Fruit fly (Drosophila melanogaster) whole organism, embryonic: ENCODE data around the gene Polr2G.

ENCODE experiments used
- Bgb ChIP-seq: fragments of 200-800 bp; sonication (Bioruptor generic); IDR thresholded peaks from 2 replicates; pipeline ENCODE4 v1.3.6; 2022; ENCODE audit warnings: missing biosample characterization, missing genetic modification characterization; ENCODE audit not compliant: partially characterized antibody
- CG10543 ChIP-seq: fragments of 200-800 bp; sonication (Bioruptor generic); optimal IDR thresholded peaks from 3 replicates; lab custom pipeline; 2017; ENCODE audit warnings: missing biosample characterization, mild to moderate bottlenecking, missing genetic modification characterization, moderate library complexity
- CG11504 ChIP-seq: fragments of 200-800 bp; sonication (Bioruptor generic); optimal IDR thresholded peaks from 3 replicates; lab custom pipeline; 2019; ENCODE audit warnings: missing biosample characterization, mild to moderate bottlenecking, missing genetic modification characterization, moderate library complexity
- CG12071 ChIP-seq: fragments of 200-800 bp; sonication (Bioruptor generic); optimal IDR thresholded peaks from 3 replicates; lab custom pipeline; 2018; ENCODE audit warnings: missing biosample characterization, mild to moderate bottlenecking, missing genetic modification characterization
- CG12155 ChIP-seq: fragments of 200-800 bp; sonication (Bioruptor generic); optimal IDR thresholded peaks from 3 replicates; lab custom pipeline; 2016; ENCODE audit warnings: missing biosample characterization, missing genetic modification characterization
- CG13424 ChIP-seq: fragments of 200-800 bp; sonication (Bioruptor generic); optimal IDR thresholded peaks from 2 replicates; lab custom pipeline; 2019; ENCODE audit warnings: missing biosample characterization, mild to moderate bottlenecking, missing genetic modification characterization, moderate library complexity
- CG13894 ChIP-seq: fragments of 200-800 bp; sonication (Bioruptor generic); optimal IDR thresholded peaks from 3 replicates; lab custom pipeline; 2018; ENCODE audit warnings: missing biosample characterization, mild to moderate bottlenecking, missing genetic modification characterization, moderate library complexity
- CG15601 ChIP-seq: fragments of 200-800 bp; sonication (Bioruptor generic); optimal IDR thresholded peaks from 3 replicates; lab custom pipeline; 2019; ENCODE audit warnings: missing biosample characterization, mild to moderate bottlenecking, missing genetic modification characterization, moderate library complexity
- CG2678 ChIP-seq: fragments of 200-800 bp; sonication (Bioruptor generic); optimal IDR thresholded peaks from 3 replicates; lab custom pipeline; 2019; ENCODE audit warnings: missing biosample characterization, mild to moderate bottlenecking, missing genetic modification characterization, moderate library complexity
- CG30020 ChIP-seq: fragments of 200-800 bp; optimal IDR thresholded peaks from 2 replicates; lab custom pipeline; 2019; ENCODE audit warnings: missing biosample characterization, mild to moderate bottlenecking, missing genetic modification characterization, moderate library complexity
- CG31224 ChIP-seq: fragments of 200-800 bp; sonication (Bioruptor generic); IDR thresholded peaks from 2 replicates; pipeline ENCODE4 v1.3.6; 2022; ENCODE audit warnings: missing biosample characterization, missing genetic modification characterization
- CG3407 ChIP-seq: fragments of 200-800 bp; sonication (Bioruptor generic); optimal IDR thresholded peaks from 2 replicates; lab custom pipeline; 2018; ENCODE audit warnings: missing biosample characterization, mild to moderate bottlenecking, missing genetic modification characterization
- CG3726 ChIP-seq: fragments of 200-800 bp; sonication (Bioruptor generic); IDR thresholded peaks from 3 replicates; pipeline ENCODE4, ENCODE4 v1.3.6; 2022; ENCODE audit warnings: missing biosample characterization, missing genetic modification characterization
- CG3838 ChIP-seq: fragments of 200-800 bp; sonication (Bioruptor generic); optimal IDR thresholded peaks from 3 replicates; lab custom pipeline; 2016; ENCODE audit warnings: missing biosample characterization, missing genetic modification characterization
- CG6272 ChIP-seq: fragments of 200-800 bp; sonication (Bioruptor generic); IDR thresholded peaks from 2 replicates; pipeline ENCODE4 v1.3.6; 2022; ENCODE audit warnings: missing biosample characterization, missing genetic modification characterization
- CG7372 ChIP-seq: fragments of 200-800 bp; sonication (Bioruptor generic); IDR thresholded peaks from 2 replicates; pipeline ENCODE4 v1.3.6; 2022; ENCODE audit warnings: missing biosample characterization, missing genetic modification characterization
- CG7786 ChIP-seq: fragments of 200-800 bp; sonication (Bioruptor generic); optimal IDR thresholded peaks from 2 replicates; lab custom pipeline; 2016; ENCODE audit warnings: missing biosample characterization, missing genetic modification characterization
- CG8290 ChIP-seq, 3 experiments: fragments of 200-800 bp; sonication (Bioruptor generic); optimal IDR thresholded peaks; 2 replicates each; lab custom pipeline; 2016 to 2019; ENCODE audit warnings: missing biosample characterization in 3 of 3, missing genetic modification characterization in 3 of 3, mild to moderate bottlenecking in 2 of 3, moderate library complexity in 1 of 3
- Doc3 ChIP-seq: fragments of 200-800 bp; sonication (Bioruptor generic); IDR thresholded peaks from 3 replicates; pipeline ENCODE4 v1.3.6; 2022; ENCODE audit warnings: missing biosample characterization, missing genetic modification characterization; ENCODE audit not compliant: partially characterized antibody
- E2f1 ChIP-seq: fragments of 200-800 bp; sonication (Bioruptor generic); IDR thresholded peaks from 2 replicates; pipeline ENCODE4 v1.3.6; 2022; ENCODE audit warnings: missing biosample characterization, missing genetic modification characterization
- Hmr ChIP-seq: fragments of 200-800 bp; sonication (Bioruptor generic); optimal IDR thresholded peaks from 3 replicates; lab custom pipeline; 2017; ENCODE audit warnings: mild to moderate bottlenecking, missing biosample characterization, missing genetic modification reagents, missing genetic modification characterization
- Lim3 ChIP-seq: fragments of 200-800 bp; sonication (Bioruptor generic); IDR thresholded peaks from 2 replicates; pipeline ENCODE4 v1.3.6; 2022; ENCODE audit warnings: missing biosample characterization, missing genetic modification characterization
- Med ChIP-seq: fragments of 200-800 bp; sonication (Bioruptor generic); peaks from one replicate; lab custom pipeline; 2016; ENCODE audit warnings: missing biosample characterization, missing genetic modification characterization, mild to moderate bottlenecking, inconsistent platforms, moderate library complexity
- NC2β ChIP-seq: fragments of 200-800 bp; sonication (Bioruptor generic); optimal IDR thresholded peaks from 2 replicates; lab custom pipeline; 2016; ENCODE audit warnings: missing biosample characterization, missing genetic modification characterization
- Neu2 ChIP-seq: fragments of 200-800 bp; sonication (Bioruptor generic); optimal IDR thresholded peaks from 3 replicates; lab custom pipeline; 2016; ENCODE audit warnings: missing biosample characterization, missing genetic modification characterization, borderline replicate concordance
- NfI ChIP-seq: fragments of 200-800 bp; sonication (Bioruptor generic); optimal IDR thresholded peaks from 3 replicates; lab custom pipeline; 2018; ENCODE audit warnings: missing biosample characterization, mild to moderate bottlenecking, missing genetic modification characterization, moderate library complexity
- Ptx1 ChIP-seq: fragments of 200-800 bp; sonication (Bioruptor generic); IDR thresholded peaks from 2 replicates; pipeline ENCODE4 v1.3.6; 2022; ENCODE audit warnings: missing biosample characterization, missing genetic modification characterization
- Sox100B ChIP-seq: fragments of 200-800 bp; sonication (Bioruptor generic); optimal IDR thresholded peaks from 3 replicates; lab custom pipeline; 2018; ENCODE audit warnings: missing biosample characterization, mild to moderate bottlenecking, missing genetic modification characterization
- ac ChIP-seq: fragments of 200-800 bp; sonication (Bioruptor generic); optimal IDR thresholded peaks from 3 replicates; lab custom pipeline; 2017; ENCODE audit warnings: missing biosample characterization, mild to moderate bottlenecking, missing genetic modification characterization
- dan ChIP-seq: fragments of 200-800 bp; sonication (Bioruptor generic); IDR thresholded peaks from 2 replicates; pipeline ENCODE4 v1.3.6; 2022; ENCODE audit warnings: missing biosample characterization, missing genetic modification characterization
- fru ChIP-seq: fragments of >200 bp; optimal IDR thresholded peaks from 2 replicates; lab custom pipeline; 2017
- gro ChIP-seq: fragments of 200-800 bp; sonication (Bioruptor generic); optimal IDR thresholded peaks from 2 replicates; lab custom pipeline; 2016; ENCODE audit warnings: missing biosample characterization, missing genetic modification characterization
- gsb ChIP-seq: fragments of 200-800 bp; sonication (Bioruptor generic); IDR thresholded peaks from 2 replicates; pipeline ENCODE4 v1.3.6; 2022; ENCODE audit warnings: missing biosample characterization, missing genetic modification characterization
- kah ChIP-seq: fragments of 200-800 bp; sonication (Bioruptor generic); optimal IDR thresholded peaks from 2 replicates; lab custom pipeline; 2018; ENCODE audit warnings: missing biosample characterization, mild to moderate bottlenecking, missing genetic modification characterization
- lab ChIP-seq: fragments of 200-800 bp; sonication (Bioruptor generic); optimal IDR thresholded peaks from 3 replicates; lab custom pipeline; 2017; ENCODE audit warnings: missing biosample characterization, missing genetic modification characterization, mild to moderate bottlenecking, moderate library complexity, missing genetic modification reagents
- luna ChIP-seq: fragments of 200-800 bp; sonication (Bioruptor generic); optimal IDR thresholded peaks from 2 replicates; lab custom pipeline; 2016; ENCODE audit warnings: missing biosample characterization, missing genetic modification characterization
- mam ChIP-seq: fragments of 200-800 bp; sonication (Bioruptor generic); optimal IDR thresholded peaks from 3 replicates; lab custom pipeline; 2016; ENCODE audit warnings: missing biosample characterization, missing genetic modification characterization
- nom ChIP-seq: fragments of 200-800 bp; sonication (Bioruptor generic); optimal IDR thresholded peaks from 2 replicates; lab custom pipeline; 2017; ENCODE audit warnings: missing biosample characterization, missing genetic modification characterization, mild to moderate bottlenecking, moderate library complexity, missing genetic modification reagents
- oc ChIP-seq: fragments of 200-800 bp; sonication (Bioruptor generic); optimal IDR thresholded peaks from 2 replicates; lab custom pipeline; 2018; ENCODE audit warnings: missing biosample characterization, mild to moderate bottlenecking, missing genetic modification characterization, moderate library complexity
- pfk ChIP-seq: fragments of 200-800 bp; sonication (Bioruptor generic); optimal IDR thresholded peaks from 2 replicates; lab custom pipeline; 2018; ENCODE audit warnings: missing biosample characterization, mild to moderate bottlenecking, missing genetic modification characterization, moderate library complexity
- pho ChIP-seq: fragments of 200-800 bp; sonication (Bioruptor generic); optimal IDR thresholded peaks from 2 replicates; lab custom pipeline; 2016; ENCODE audit warnings: missing biosample characterization, missing genetic modification characterization
- pros ChIP-seq: fragments of 200-800 bp; sonication (Bioruptor generic); optimal IDR thresholded peaks from 3 replicates; lab custom pipeline; 2019; ENCODE audit warnings: missing biosample characterization, mild to moderate bottlenecking, missing genetic modification characterization, moderate library complexity
- repo ChIP-seq: fragments of 200-800 bp; sonication (Bioruptor generic); optimal IDR thresholded peaks from 2 replicates; lab custom pipeline; 2016; ENCODE audit warnings: missing biosample characterization, missing genetic modification characterization
- shn ChIP-seq: fragments of 200-800 bp; sonication (Bioruptor generic); optimal IDR thresholded peaks from 3 replicates; lab custom pipeline; 2016; ENCODE audit warnings: missing biosample characterization, missing genetic modification characterization
- sima ChIP-seq: fragments of 200-800 bp; sonication (Bioruptor generic); optimal IDR thresholded peaks from 2 replicates; lab custom pipeline; 2016; ENCODE audit warnings: missing biosample characterization, missing genetic modification characterization
- sqz ChIP-seq: fragments of 200-800 bp; sonication (Bioruptor generic); optimal IDR thresholded peaks from 3 replicates; lab custom pipeline; 2018; ENCODE audit warnings: missing biosample characterization, mild to moderate bottlenecking, missing genetic modification characterization
- stc ChIP-seq: fragments of 200-800 bp; sonication (Bioruptor generic); IDR thresholded peaks from 2 replicates; pipeline ENCODE4 v1.3.6; 2022; ENCODE audit warnings: missing biosample characterization, missing genetic modification characterization
- stwl ChIP-seq: fragments of 200-800 bp; sonication (Bioruptor generic); optimal IDR thresholded peaks from 3 replicates; lab custom pipeline; 2018; ENCODE audit warnings: missing biosample characterization, mild to moderate bottlenecking, missing genetic modification characterization, moderate library complexity
- tgo ChIP-seq: fragments of 200-800 bp; sonication (Bioruptor generic); IDR thresholded peaks from 3 replicates; pipeline ENCODE4 v1.3.6; 2022; ENCODE audit warnings: missing biosample characterization, missing genetic modification characterization
- zen ChIP-seq: fragments of 200-800 bp; sonication (Bioruptor generic); optimal IDR thresholded peaks from 3 replicates; lab custom pipeline; 2018; ENCODE audit warnings: missing biosample characterization, mild to moderate bottlenecking, missing genetic modification characterization, moderate library complexity

Gene Polr2G

DNA sequence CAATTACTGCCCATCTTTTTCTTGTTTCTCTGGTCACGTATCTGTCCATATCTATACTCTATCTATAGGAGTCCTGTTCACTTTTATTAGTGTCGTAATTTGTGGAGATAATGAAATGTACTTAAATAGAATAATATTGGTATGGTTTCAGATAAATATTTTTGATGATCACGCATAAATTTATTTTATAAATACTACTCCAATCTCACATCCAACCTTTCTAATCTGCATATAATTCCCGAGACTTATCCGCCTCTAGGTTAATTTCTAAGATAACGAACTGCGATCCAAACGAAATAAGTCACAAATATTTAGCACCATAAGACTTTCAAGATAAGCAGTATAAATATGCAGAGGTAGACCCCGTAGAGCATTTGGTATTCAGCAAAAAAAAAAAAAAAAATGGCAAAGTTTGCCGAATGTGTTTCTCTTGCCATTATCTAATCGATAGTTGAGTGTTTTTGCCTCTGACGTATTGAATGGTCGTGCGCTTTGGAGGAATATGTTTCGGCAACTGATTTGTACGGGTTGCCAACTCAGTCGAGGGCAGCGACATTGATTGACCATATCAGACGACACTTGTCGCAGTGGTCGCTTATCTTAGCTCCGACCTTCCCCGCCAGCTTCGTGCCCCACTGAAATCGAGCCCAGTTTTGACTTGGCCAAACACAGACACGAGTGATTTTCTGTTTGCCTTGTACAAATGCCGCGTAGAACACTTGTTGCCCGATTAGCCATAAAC is 24.8 kb downstream of the Polr2G start (continued):
- no peak for TF ChIP-seq stc
- no peak for TF ChIP-seq dan (GFP tag; lab: Robert Waterston, UW)
- TF ChIP-seq nom (GFP tag; lab: Kevin White, UChicago), result no peak
- 0 out of 2 replicates have a peak, but pooled peaks have one; percentile 8 for TF ChIP-seq Bgb
- TF ChIP-seq sqz (GFP tag; lab: Kevin White, UChicago), result no peak
- TF ChIP-seq oc, result no peak
- TF ChIP-seq stwl (tag; lab: Kevin White, UChicago), result no peak
- no peak for TF ChIP-seq fru (lab: Kevin White, UChicago)
- TF ChIP-seq pros (GFP tag; lab: Kevin White, UChicago), result no peak
- TF ChIP-seq Med (GFP tag; lab: Kevin White, UChicago), result peak; percentile 16
- TF ChIP-seq CG3726 (GFP tag; lab: Robert Waterston, UW), result no peak
- TF ChIP-seq CG10543, result peak; percentile 37
- TF ChIP-seq NfI, result no peak
- TF ChIP-seq CG13894, result no peak
- no peak for TF ChIP-seq mam (GFP tag; lab: Kevin White, UChicago)
- peak; percentile 6 for TF ChIP-seq Hmr (GFP tag; lab: Kevin White, UChicago)
- TF ChIP-seq CG3407 (GFP tag; lab: Kevin White, UChicago), result no peak
- TF ChIP-seq kah (GFP tag; lab: Kevin White, UChicago), result no peak
- no peak for TF ChIP-seq CG7372 (GFP tag; lab: Robert Waterston, UW)
- no peak for TF ChIP-seq shn (GFP tag; lab: Kevin White, UChicago)
- TF ChIP-seq gsb (GFP tag; lab: Robert Waterston, UW), result no peak
- no peak for TF ChIP-seq CG7786 (GFP tag; lab: Kevin White, UChicago)
- TF ChIP-seq E2f1 (GFP tag; lab: Robert Waterston, UW), result no peak
- TF ChIP-seq CG2678, result no peak
- no peak for TF ChIP-seq zen (tag; lab: Kevin White, UChicago)
- TF ChIP-seq CG8290 (GFP tag; optimal IDR thresholded peaks at IDR 0.05; lab: Kevin White, UChicago), result no peak
- peak in 1 of 2 experiments; percentile 8 for TF ChIP-seq CG8290 (tag; optimal IDR thresholded peaks at IDR 0.05; lab: Kevin White, UChicago)
- TF ChIP-seq CG3838 (GFP tag; lab: Kevin White, UChicago), result no peak
- no peak for TF ChIP-seq pho (GFP tag; lab: Kevin White, UChicago)
- TF ChIP-seq luna (GFP tag; lab: Kevin White, UChicago), result no peak
- peak; percentile 18; the same call in 1 of the 2 replicates for TF ChIP-seq CG31224 (GFP tag; lab: Robert Waterston, UW)
- TF ChIP-seq CG13424 (tag; lab: Kevin White, UChicago), result no peak
- TF ChIP-seq Lim3 (GFP tag; lab: Robert Waterston, UW), result no peak
- TF ChIP-seq ac (GFP tag; lab: Kevin White, UChicago), result no peak
- TF ChIP-seq CG6272 (GFP tag; lab: Robert Waterston, UW), result no peak
- no peak for TF ChIP-seq tgo (GFP tag; lab: Robert Waterston, UW)
- TF ChIP-seq sima (GFP tag; lab: Kevin White, UChicago), result no peak
- TF ChIP-seq gro (GFP tag; lab: Kevin White, UChicago), result peak; percentile 26
- TF ChIP-seq lab (GFP tag; lab: Kevin White, UChicago), result peak; percentile 40
- no peak for TF ChIP-seq CG12071 (GFP tag; lab: Kevin White, UChicago)
- no peak for TF ChIP-seq Neu2
- TF ChIP-seq repo (GFP tag; lab: Kevin White, UChicago), result no peak
- TF ChIP-seq Ptx1 (GFP tag; lab: Robert Waterston, UW), result no peak
- TF ChIP-seq CG12155 (GFP tag; lab: Kevin White, UChicago), result no peak
- no peak for TF ChIP-seq CG11504
- TF ChIP-seq CG15601 (tag; lab: Kevin White, UChicago), result no peak
- TF ChIP-seq Sox100B, result no peak
- no peak for TF ChIP-seq NC2β
- no peak for TF ChIP-seq CG30020 (tag; lab: Kevin White, UChicago)
- no peak for TF ChIP-seq pfk (GFP tag; lab: Kevin White, UChicago)
- no peak for TF ChIP-seq Doc3
